Worm (Caenorhabditis elegans): Measurements from ENCODE around the gene F17C8.9.
"Not testable (repeated sequence)": the region's sequence is repeated elsewhere in the genome, so short reads cannot be mapped to it uniquely, and the experiment has no call there.

Gene F17C8.9

DNA sequence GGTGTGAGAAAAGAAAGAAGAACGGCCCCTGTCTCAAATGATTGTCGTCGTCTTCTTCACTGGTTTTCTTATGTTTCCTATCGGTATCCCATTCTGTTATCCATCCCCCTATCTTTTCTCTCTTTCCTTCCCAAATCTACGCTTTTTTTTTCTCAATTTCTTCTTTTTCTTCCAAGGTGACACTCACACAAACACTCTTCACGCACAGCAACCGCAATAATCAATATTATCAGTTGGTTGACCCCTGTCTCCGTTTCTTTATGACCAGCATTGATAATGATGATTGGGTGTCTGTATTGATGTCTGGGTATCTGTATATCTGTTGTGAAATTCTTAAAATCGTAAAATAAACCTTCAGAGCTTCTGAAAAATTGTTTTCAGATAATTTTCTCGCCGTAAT lies 6.7 kb downstream of the F17C8.9 start:
- TF ChIP-seq nhr-27 (tag; optimal IDR thresholded peaks at IDR 0.05) (no peak), sdz-38 (tag; optimal IDR thresholded peaks at IDR 0.05) (no peak), nhr-80 (tag; optimal IDR thresholded peaks at IDR 0.05) (peak; percentile 32), unc-130 (GFP tag; optimal IDR thresholded peaks at IDR 0.05) (no peak), attf-3 (GFP tag; conservative IDR thresholded peaks at IDR 0.05) (no peak), cebp-1 (GFP tag; IDR thresholded peaks at IDR 0.05) (no peak), cebp-1 (tag; optimal IDR thresholded peaks at IDR 0.05) (peak; percentile 48), T07F8.4 (tag; optimal IDR thresholded peaks at IDR 0.05) (no peak), ztf-3 (GFP tag; optimal IDR thresholded peaks at IDR 0.05) (no peak), lir-1 (GFP tag; conservative IDR thresholded peaks at IDR 0.05) (no peak), zim-3 (tag; optimal IDR thresholded peaks at IDR 0.05) (no peak), C17E4.6 (GFP tag; IDR thresholded peaks at IDR 0.05) (no peak), B0019.2 (GFP tag; conservative IDR thresholded peaks at IDR 0.05) (no peak), sea-2 (GFP tag; IDR thresholded peaks at IDR 0.05) (no peak)

DNA sequence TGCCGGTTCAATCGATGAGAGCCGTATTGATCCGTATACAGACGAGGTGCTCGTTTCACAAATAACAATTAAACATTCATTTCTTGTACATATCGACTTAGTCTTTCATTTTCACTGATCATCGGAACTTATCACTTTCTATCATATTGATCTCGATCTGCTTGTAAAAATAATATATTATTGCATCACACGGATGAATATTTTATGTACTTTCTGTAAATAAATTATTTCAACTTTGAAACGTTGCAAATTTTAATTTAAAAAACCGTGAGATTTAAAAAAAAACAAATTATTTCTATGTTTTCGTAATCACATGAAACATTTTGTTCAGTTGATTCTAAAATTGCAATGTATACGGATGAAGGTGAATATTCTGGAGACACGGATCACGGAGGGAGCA lies 8.5 kb downstream of the F17C8.9 start, which contains the start of gene twk-6:
twk-6 (plus strand) TSS at position 301 of the 400 bp plus-strand sequence.
- not testable (repeated sequence) for TF ChIP-seq hrde-1 (tag; optimal IDR thresholded peaks at IDR 0.05; ENCODE audit: borderline replicate concordance); chd-7 (tag; optimal IDR thresholded peaks at IDR 0.05); F23B12.7 (tag; optimal IDR thresholded peaks at IDR 0.05; ENCODE audit: insufficient read depth)

DNA sequence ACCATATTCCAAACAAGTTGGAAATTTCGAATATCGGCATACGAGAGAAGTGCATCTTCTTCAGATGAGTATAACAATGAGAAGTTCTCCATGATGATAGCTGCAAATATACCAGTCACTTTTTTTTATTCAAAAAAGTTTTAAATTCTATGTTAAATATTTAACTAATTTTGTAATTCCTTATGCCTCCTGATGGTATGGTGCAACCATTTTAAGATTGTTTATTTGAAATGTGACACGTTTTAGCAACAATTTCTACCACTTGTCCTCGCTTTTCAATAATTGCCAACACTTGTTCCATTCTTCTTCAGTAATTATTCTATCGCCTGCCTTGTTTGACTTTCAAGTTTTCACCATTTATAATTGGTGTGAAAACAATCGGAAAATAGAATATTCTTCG lies 11.8 kb downstream of the F17C8.9 start, which contains the start of gene F17C8.6:
F17C8.6 (minus strand) TSS at position 101 of the 400 bp plus-strand sequence.
- TF ChIP-seq hmg-20 (GFP tag; IDR thresholded peaks at IDR 0.05) (no peak), C17E4.6 (GFP tag; IDR thresholded peaks at IDR 0.05) (no peak)

- no peak for TF ChIP-seq ceh-79 (tag; optimal IDR thresholded peaks at IDR 0.05)
- no peak for TF ChIP-seq mcd-1 (GFP tag; IDR thresholded peaks at IDR 0.05)
- TF ChIP-seq ama-1 (optimal IDR thresholded peaks at IDR 0.05) = no peak
- TF ChIP-seq ama-1 (GFP tag; optimal IDR thresholded peaks at IDR 0.05) = no peak
- no peak for TF ChIP-seq F52B5.7 (tag; optimal IDR thresholded peaks at IDR 0.05)
- TF ChIP-seq Y67H2A.10 (GFP tag; conservative IDR thresholded peaks at IDR 0.05) = no peak
- no peak for TF ChIP-seq let-526 (GFP tag; IDR thresholded peaks at IDR 0.05)
- no peak for TF ChIP-seq egl-18 (GFP tag; IDR thresholded peaks at IDR 0.05)
- no peak for TF ChIP-seq snpc-1.3 (tag; optimal IDR thresholded peaks at IDR 0.05; ENCODE audit: insufficient read depth)
- no peak for TF ChIP-seq nhr-120 (GFP tag; IDR thresholded peaks at IDR 0.05)
- TF ChIP-seq B0019.2 (GFP tag; conservative IDR thresholded peaks at IDR 0.05) = no peak
- TF ChIP-seq nhr-179 (tag; optimal IDR thresholded peaks at IDR 0.05) = no peak
- TF ChIP-seq rec-8 (tag; optimal IDR thresholded peaks at IDR 0.05) = no peak
- no peak for TF ChIP-seq madf-3 (GFP tag; IDR thresholded peaks at IDR 0.05)
- TF ChIP-seq athp-1 (tag; optimal IDR thresholded peaks at IDR 0.05) = no peak
- TF ChIP-seq unc-130 (GFP tag; optimal IDR thresholded peaks at IDR 0.05) = no peak
- no peak for TF ChIP-seq ekl-4 (GFP tag; IDR thresholded peaks at IDR 0.05)
- no peak for TF ChIP-seq ceh-40 (GFP tag; IDR thresholded peaks at IDR 0.05)
Observed at ce11 chrIII:4748109-4748508, 14.0 kb downstream of the F17C8.9 start, which contains the start of gene col-89. TSS of gene col-89 (plus strand) at chrIII:4748127.

Data from whole organism, young adult.